Fruit fly (Drosophila melanogaster): Measurements from ENCODE around the gene f.

Gene f

DNA sequence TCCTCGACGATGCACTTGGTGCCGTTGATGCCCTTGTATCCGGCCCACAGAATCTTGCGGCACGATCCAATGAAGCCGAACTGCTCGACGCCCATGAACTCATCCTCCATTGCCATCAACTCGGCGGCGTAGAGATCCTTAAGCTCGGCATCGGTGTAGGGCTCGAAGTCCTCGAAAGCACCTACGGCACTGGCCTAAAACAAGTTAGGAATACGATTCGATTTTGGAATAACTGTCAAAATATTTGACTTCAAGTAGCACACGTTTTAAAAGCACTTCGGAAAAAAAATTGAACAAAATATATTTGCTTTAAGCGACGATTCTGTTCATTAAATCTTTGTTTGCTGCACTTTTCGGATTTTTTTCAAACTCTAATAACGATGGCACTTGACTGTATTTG, 49.5 kb downstream of the f start, which contains the start of gene CG5445:
TSS of gene CG5445 (plus strand) at position 301 of the 400 bp plus-strand sequence.
- TF ChIP-seq CG17806 (tag; optimal IDR thresholded peaks at IDR 0.05) (no peak), CG8159 (tag; optimal IDR thresholded peaks at IDR 0.05) (no peak), gl (tag; optimal IDR thresholded peaks at IDR 0.05) (no peak), CG13204 (GFP tag; optimal IDR thresholded peaks at IDR 0.05) (no peak), CG12605 (GFP tag; IDR thresholded peaks at IDR 0.05) (no peak), CG34367 (tag; optimal IDR thresholded peaks at IDR 0.05) (no peak), CG32121 (GFP tag; IDR thresholded peaks at IDR 0.05) (no peak), CG8301 (tag; optimal IDR thresholded peaks at IDR 0.05) (no peak), CG15710 (tag; optimal IDR thresholded peaks at IDR 0.05) (no peak), rn (GFP tag; IDR thresholded peaks at IDR 0.05) (no peak), EcR (GFP tag; optimal IDR thresholded peaks at IDR 0.05) (no peak), Snoo (tag; optimal IDR thresholded peaks at IDR 0.05) (no peak), CG14655 (GFP tag; optimal IDR thresholded peaks at IDR 0.05) (no peak), Pif1A (GFP tag; optimal IDR thresholded peaks at IDR 0.05) (no peak)

DNA sequence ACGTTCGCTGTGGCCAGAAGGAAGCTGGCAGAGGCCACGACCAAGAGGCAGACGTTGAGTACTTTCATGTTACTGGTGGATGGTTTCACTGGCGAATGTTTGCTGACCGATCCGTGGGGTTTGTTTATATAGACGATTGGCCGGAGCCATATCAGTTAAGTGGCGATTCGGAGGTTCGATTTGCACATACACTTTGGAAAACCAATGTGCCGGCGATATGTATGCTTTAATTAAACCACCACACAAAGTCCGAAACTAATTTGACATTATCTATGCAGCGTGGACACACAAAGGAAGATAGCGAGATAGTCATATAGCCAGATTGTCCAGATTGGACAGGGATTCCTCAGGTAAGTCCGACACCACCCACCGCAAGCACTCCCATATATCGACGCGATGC, 49.9 kb downstream of the f start, which contains the start of gene CG8664:
TSS of gene CG8664 (minus strand) at position 101 of the 400 bp plus-strand sequence.
- TF ChIP-seq Snoo (tag; optimal IDR thresholded peaks at IDR 0.05) (no peak), CG12605 (GFP tag; IDR thresholded peaks at IDR 0.05) (no peak), CG32121 (GFP tag; IDR thresholded peaks at IDR 0.05) (no peak), CG8301 (tag; optimal IDR thresholded peaks at IDR 0.05) (no peak), gl (tag; optimal IDR thresholded peaks at IDR 0.05) (no peak), EcR (GFP tag; optimal IDR thresholded peaks at IDR 0.05) (no peak), D1 (tag; optimal IDR thresholded peaks at IDR 0.05) (no peak), CG4496 (GFP tag; IDR thresholded peaks at IDR 0.05) (no peak), CG14655 (GFP tag; optimal IDR thresholded peaks at IDR 0.05) (no peak), CG17806 (tag; optimal IDR thresholded peaks at IDR 0.05) (no peak)

DNA sequence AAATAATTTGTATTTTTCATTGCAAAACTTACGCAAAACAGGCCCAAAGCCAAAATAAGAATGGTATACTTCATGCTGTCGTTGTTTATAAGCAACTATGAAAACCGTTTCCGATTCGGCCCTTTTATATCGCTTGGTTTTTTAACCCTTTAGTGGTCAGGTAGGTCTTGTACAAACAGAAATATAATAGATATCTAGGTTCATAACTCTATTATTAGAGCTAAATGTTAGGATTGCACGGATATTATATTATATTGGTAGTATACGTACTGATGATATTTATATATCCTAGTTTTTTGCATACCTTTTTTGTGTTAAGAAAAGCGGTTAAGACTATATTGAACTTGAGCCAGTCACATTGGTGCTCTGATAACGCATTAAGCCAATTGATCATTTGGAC, 51.7 kb downstream of the f start, which contains the start of gene CG8661:
TSS of gene CG8661 (minus strand) at position 101 of the 400 bp plus-strand sequence.
- TF ChIP-seq Snoo (tag; optimal IDR thresholded peaks at IDR 0.05) (no peak), CG10348 (GFP tag; IDR thresholded peaks at IDR 0.05) (no peak), D1 (tag; optimal IDR thresholded peaks at IDR 0.05) (no peak)

DNA sequence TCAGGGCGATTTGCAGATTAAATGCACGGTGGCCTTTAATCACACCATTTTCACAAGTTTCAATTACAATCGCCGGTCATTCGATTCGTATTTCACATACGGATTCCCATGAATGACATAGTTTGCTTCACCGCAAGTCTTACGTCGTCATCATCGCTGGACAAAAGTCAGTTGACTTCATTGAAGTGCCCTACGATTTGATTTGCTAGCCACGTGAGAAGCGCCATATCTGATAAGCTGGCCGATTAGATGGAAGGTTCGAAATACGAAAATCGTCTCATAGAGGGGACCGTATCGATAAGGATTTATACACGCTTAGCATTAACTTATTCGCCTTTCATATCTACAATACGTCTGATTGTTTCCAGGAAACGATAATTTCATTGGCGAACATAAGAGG, 52.3 kb downstream of the f start:
- TF ChIP-seq Pif1B (GFP tag; optimal IDR thresholded peaks at IDR 0.05) (no peak), CG32121 (GFP tag; IDR thresholded peaks at IDR 0.05) (no peak), CG17806 (tag; optimal IDR thresholded peaks at IDR 0.05) (no peak), CG14655 (GFP tag; optimal IDR thresholded peaks at IDR 0.05) (no peak), CG8159 (tag; optimal IDR thresholded peaks at IDR 0.05) (no peak), CG9948 (tag; optimal IDR thresholded peaks at IDR 0.05) (no peak), CG4496 (GFP tag; IDR thresholded peaks at IDR 0.05) (no peak), gl (tag; optimal IDR thresholded peaks at IDR 0.05) (no peak), CG15710 (tag; optimal IDR thresholded peaks at IDR 0.05) (no peak), Pif1A (GFP tag; optimal IDR thresholded peaks at IDR 0.05) (no peak), EcR (GFP tag; optimal IDR thresholded peaks at IDR 0.05) (no peak), D1 (tag; optimal IDR thresholded peaks at IDR 0.05) (no peak), fd96Ca (GFP tag; IDR thresholded peaks at IDR 0.05) (no peak)

DNA sequence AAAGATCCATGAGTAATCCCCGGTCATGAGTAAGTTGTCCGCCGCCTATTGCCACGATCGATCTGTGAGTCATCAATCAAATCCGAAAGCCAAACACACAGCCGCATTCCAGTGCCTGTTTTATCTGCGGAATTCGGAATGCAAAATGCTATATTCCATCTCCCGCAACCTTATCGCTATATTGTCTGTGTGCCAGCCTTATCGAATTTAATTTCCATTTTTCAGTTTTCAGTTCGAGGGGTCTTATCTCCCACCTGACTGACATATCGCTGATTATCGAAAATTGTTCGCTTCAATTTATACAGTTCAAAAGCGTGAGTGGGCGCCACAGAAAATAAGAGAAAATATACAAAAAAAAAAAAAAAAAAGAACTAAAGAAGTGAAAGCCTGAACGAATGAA, 56.5 kb downstream of the f start:
- no peak for TF ChIP-seq rn (GFP tag; IDR thresholded peaks at IDR 0.05)
- TF ChIP-seq CG10348 (GFP tag; IDR thresholded peaks at IDR 0.05), result no peak
- TF ChIP-seq CG4496 (GFP tag; IDR thresholded peaks at IDR 0.05), result no peak
- TF ChIP-seq CG12605 (GFP tag; IDR thresholded peaks at IDR 0.05), result no peak
- TF ChIP-seq gl (tag; optimal IDR thresholded peaks at IDR 0.05), result no peak
- no peak for TF ChIP-seq CG14655 (GFP tag; optimal IDR thresholded peaks at IDR 0.05)
- TF ChIP-seq CG17806 (tag; optimal IDR thresholded peaks at IDR 0.05), result no peak
- TF ChIP-seq CG34367 (tag; optimal IDR thresholded peaks at IDR 0.05), result no peak
- no peak for TF ChIP-seq CG8159 (tag; optimal IDR thresholded peaks at IDR 0.05)
- TF ChIP-seq Ets98B (GFP tag; IDR thresholded peaks at IDR 0.05), result no peak
- TF ChIP-seq CG32121 (GFP tag; IDR thresholded peaks at IDR 0.05), result no peak
- TF ChIP-seq fd96Ca (GFP tag; IDR thresholded peaks at IDR 0.05), result no peak
- no peak for TF ChIP-seq EcR (GFP tag; optimal IDR thresholded peaks at IDR 0.05)
- TF ChIP-seq Pif1A (GFP tag; optimal IDR thresholded peaks at IDR 0.05), result no peak
- TF ChIP-seq Snoo (tag; optimal IDR thresholded peaks at IDR 0.05), result no peak

DNA sequence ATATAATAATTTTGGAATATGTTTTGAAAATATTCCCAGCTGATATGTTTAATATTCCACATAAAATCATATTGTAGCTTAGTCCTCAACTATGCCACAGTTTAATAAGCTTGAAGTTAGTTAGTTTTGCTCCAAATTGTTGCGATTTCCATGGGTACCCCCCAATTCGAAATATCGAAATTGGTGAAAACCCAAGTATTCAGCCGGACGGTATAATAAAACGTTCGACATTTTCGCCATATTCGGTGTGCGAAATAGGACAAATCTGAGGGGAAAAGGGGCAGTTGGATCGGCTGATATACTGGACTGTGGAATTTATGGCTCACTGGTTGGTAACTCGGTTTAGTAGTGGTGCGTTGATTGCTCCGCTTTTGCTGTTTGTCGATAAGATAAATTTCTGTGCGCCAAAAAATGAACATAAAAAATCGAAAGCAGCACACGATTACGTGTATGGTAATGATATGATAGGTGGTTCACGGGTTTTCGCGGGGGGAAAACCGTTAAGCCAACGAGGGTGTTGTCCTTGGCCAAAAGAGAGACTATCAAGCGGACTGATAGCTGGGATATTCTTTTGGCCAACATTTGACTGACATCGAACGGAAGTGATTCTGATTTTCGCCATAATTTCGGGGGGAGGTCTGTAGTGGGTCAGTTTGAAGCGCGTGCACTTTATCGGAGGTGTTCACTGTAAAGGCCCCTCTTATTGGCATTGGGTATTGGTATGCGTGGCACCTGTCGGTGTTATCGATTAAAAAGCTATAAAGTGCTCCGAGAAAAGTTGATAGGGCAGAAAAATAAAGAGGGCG, 57.6 kb downstream of the f start:
- TF ChIP-seq Ets98B (GFP tag; IDR thresholded peaks at IDR 0.05), result no peak
- no peak for TF ChIP-seq fd96Ca (GFP tag; IDR thresholded peaks at IDR 0.05)
- no peak for TF ChIP-seq EcR (GFP tag; optimal IDR thresholded peaks at IDR 0.05)
- no peak for TF ChIP-seq CG32121 (GFP tag; IDR thresholded peaks at IDR 0.05)
- no peak for TF ChIP-seq CG14655 (GFP tag; optimal IDR thresholded peaks at IDR 0.05)
- TF ChIP-seq CG15710 (tag; optimal IDR thresholded peaks at IDR 0.05), result no peak
- TF ChIP-seq CG10348 (GFP tag; IDR thresholded peaks at IDR 0.05), result no peak
- no peak for TF ChIP-seq gl (tag; optimal IDR thresholded peaks at IDR 0.05)
- TF ChIP-seq CG4496 (GFP tag; IDR thresholded peaks at IDR 0.05), result no peak
- TF ChIP-seq CG12605 (GFP tag; IDR thresholded peaks at IDR 0.05), result no peak
- TF ChIP-seq rn (GFP tag; IDR thresholded peaks at IDR 0.05), result no peak
- no peak for TF ChIP-seq CG9948 (tag; optimal IDR thresholded peaks at IDR 0.05)
- no peak for TF ChIP-seq Snoo (tag; optimal IDR thresholded peaks at IDR 0.05)
- TF ChIP-seq CG8159 (tag; optimal IDR thresholded peaks at IDR 0.05), result no peak
- TF ChIP-seq CG8301 (tag; optimal IDR thresholded peaks at IDR 0.05), result no peak
- no peak for TF ChIP-seq CG13204 (GFP tag; optimal IDR thresholded peaks at IDR 0.05)
- no peak for TF ChIP-seq CG17806 (tag; optimal IDR thresholded peaks at IDR 0.05)
- TF ChIP-seq CG34367 (tag; optimal IDR thresholded peaks at IDR 0.05), result no peak
- no peak for TF ChIP-seq Pif1B (GFP tag; optimal IDR thresholded peaks at IDR 0.05)

Data from whole organism, pupa.